Fruit fly (Drosophila melanogaster): ENCODE data around the gene Elys.

The Elys gene

DNA sequence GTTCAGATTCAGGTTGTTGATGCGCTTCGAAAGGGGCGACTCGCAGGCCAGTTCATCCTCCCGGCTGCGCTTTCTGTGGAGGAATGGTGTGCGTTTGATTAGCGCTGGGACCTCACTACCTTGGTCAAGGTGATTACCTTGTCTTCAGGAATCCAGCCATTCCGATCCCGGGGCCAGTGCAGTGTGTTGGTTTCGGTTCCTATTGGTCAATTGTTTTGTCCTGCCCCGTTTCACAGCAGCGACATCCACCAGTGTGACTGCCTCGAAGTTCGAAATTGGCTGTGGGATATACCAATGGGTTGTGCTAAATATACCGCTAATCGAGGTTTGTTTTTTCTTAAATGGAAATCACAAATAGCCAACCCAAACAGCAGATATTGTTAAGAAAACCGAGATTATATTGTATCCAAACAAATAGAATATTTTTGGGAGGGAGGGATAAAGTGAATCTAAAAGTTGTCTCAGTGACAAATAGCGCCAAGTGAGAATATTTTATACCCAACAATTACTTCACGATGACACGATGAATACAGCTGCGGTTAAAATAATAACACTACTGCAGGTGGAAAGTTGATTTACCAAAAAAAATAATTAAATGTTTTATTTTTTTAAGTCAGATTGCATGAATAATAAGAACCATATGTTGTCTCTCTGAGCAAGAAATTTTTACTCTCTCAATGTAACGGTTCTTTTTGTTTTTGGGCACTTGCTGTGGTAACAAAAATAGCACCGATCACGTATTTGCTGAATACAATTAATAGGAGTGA is 42.9 kb downstream of the Elys start, which contains the start of gene CG14229 (continued):
- TF ChIP-seq CG7368 (GFP tag; optimal IDR thresholded peaks at IDR 0.05) (no peak), Smox (GFP tag; optimal IDR thresholded peaks at IDR 0.05) (peak; percentile 44), CG8319 (GFP tag; optimal IDR thresholded peaks at IDR 0.05) (no peak), achi (GFP tag; optimal IDR thresholded peaks at IDR 0.05) (peak; percentile 24), Sox15 (GFP tag; optimal IDR thresholded peaks at IDR 0.05) (peak; percentile 19), Eip78C (GFP tag) (peak; percentile 76), svp (GFP tag) (no peak), CG34406 (GFP tag; optimal IDR thresholded peaks at IDR 0.05) (peak; percentile 49), CG10631 (GFP tag; optimal IDR thresholded peaks at IDR 0.05) (peak; percentile 14), dsx (GFP tag; optimal IDR thresholded peaks at IDR 0.05; ENCODE audit: poor library complexity, severe bottlenecking) (no peak), Lpt (GFP tag; optimal IDR thresholded peaks at IDR 0.05) (no peak), salr (GFP tag; optimal IDR thresholded peaks at IDR 0.05) (no peak), CG31627 (GFP tag; optimal IDR thresholded peaks at IDR 0.05) (peak; percentile 45), CG6163 (GFP tag; IDR thresholded peaks at IDR 0.05) (peak; percentile 66), CG10669 (GFP tag; optimal IDR thresholded peaks at IDR 0.05) (peak; percentile 5), Ets21C (GFP tag; optimal IDR thresholded peaks at IDR 0.05) (no peak), CG3919 (GFP tag; optimal IDR thresholded peaks at IDR 0.05) (no peak), CG9139 (GFP tag; optimal IDR thresholded peaks at IDR 0.05) (no peak), Hr39 (GFP tag; optimal IDR thresholded peaks at IDR 0.05) (peak; percentile 34), topi (GFP tag; optimal IDR thresholded peaks at IDR 0.05) (peak; percentile 47), net (GFP tag; optimal IDR thresholded peaks at IDR 0.05) (no peak)

DNA sequence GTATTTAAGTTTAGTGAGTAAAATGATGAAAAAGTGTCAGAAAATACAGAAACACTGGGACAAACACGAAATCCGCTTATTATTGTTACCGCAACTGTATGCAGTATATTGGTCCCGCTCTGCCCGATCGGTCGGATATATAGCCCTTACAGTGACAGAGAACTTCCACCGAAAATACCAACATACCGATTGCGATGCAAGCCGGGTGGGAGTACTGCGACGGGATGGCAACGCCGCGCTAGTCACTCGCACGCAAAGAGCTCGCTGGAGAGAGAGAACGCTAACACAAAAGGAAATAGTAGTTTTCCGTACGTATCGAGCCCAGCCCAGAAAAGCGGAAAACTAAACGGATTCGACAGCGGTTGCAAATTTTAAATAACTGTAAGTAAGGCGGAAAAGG is 44.7 kb downstream of the Elys start, which contains the start of gene Cdc42:
Cdc42 (plus strand) TSS at position 247 of the 400 bp plus-strand sequence.
- TF ChIP-seq CG1621 (tag; optimal IDR thresholded peaks at IDR 0.05), result peak; percentile 35
- no peak for TF ChIP-seq Eip78C (GFP tag)
- 0 out of 3 replicates have a peak, but pooled peaks have one; percentile 32 for TF ChIP-seq CG6163 (GFP tag; IDR thresholded peaks at IDR 0.05)

DNA sequence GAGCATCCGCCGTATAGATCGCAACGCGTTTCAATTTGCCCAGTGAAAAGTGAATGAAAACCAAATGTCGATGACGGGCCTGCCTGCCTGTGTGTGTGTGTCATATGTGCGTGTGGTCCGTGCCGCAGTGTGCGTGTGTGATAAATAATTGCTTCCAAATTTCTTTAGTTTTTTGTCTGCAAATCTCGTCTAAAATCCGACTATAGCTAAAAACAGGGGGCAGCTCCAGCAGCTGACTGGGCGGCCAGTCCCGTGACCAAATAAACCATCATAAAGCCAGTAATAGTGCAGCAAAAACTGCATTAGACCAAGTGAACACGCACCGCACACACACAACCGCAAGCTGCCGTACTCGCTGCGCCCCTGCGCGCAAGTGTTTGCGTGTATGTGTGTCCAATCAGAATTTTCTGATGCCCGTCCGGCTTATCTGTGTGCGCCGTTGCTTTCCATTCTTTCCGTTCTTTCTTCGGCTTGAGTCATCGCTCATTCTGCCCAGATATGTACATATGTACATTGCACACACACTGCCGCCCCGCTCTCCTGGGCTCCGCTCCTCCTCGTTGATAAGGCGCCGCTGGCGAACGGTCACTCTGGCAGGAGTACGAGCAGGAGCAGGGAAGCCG is 45.3 kb downstream of the Elys start:
- TF ChIP-seq Eip78C (GFP tag) (peak; percentile 60), CG16779 (tag; optimal IDR thresholded peaks at IDR 0.05) (no peak), CG6854 (GFP tag; optimal IDR thresholded peaks at IDR 0.05) (peak; percentile 10), Eip75B (GFP tag; optimal IDR thresholded peaks at IDR 0.05) (no peak), CG1621 (tag; optimal IDR thresholded peaks at IDR 0.05) (peak; percentile 63), CG6163 (GFP tag; IDR thresholded peaks at IDR 0.05) (0 out of 3 replicates have a peak, but pooled peaks have one; percentile 24), spab (GFP tag; optimal IDR thresholded peaks at IDR 0.05) (no peak), dsx (GFP tag; optimal IDR thresholded peaks at IDR 0.05; ENCODE audit: poor library complexity, severe bottlenecking) (no peak), topi (GFP tag; optimal IDR thresholded peaks at IDR 0.05) (peak; percentile 31), fkh (GFP tag; optimal IDR thresholded peaks at IDR 0.05) (no peak), cyc (GFP tag; optimal IDR thresholded peaks at IDR 0.05) (no peak), svp (GFP tag) (no peak), CG8319 (GFP tag; optimal IDR thresholded peaks at IDR 0.05) (no peak), vri (GFP tag; optimal IDR thresholded peaks at IDR 0.05) (no peak), achi (GFP tag; optimal IDR thresholded peaks at IDR 0.05) (no peak), Sox14 (GFP tag; optimal IDR thresholded peaks at IDR 0.05) (peak; percentile 48), CG11294 (GFP tag; IDR thresholded peaks at IDR 0.05) (no peak), CG11902 (GFP tag; optimal IDR thresholded peaks at IDR 0.05) (no peak), Sox15 (GFP tag; optimal IDR thresholded peaks at IDR 0.05) (no peak), esn (GFP tag; optimal IDR thresholded peaks at IDR 0.05) (peak; percentile 21), CG31627 (GFP tag; optimal IDR thresholded peaks at IDR 0.05) (no peak), Met (GFP tag; optimal IDR thresholded peaks at IDR 0.05) (no peak), Ets96B (tag; optimal IDR thresholded peaks at IDR 0.05) (no peak), Lpt (GFP tag; optimal IDR thresholded peaks at IDR 0.05) (no peak), ss (GFP tag; optimal IDR thresholded peaks at IDR 0.05) (peak; percentile 30 to 55)
